Worm (Caenorhabditis elegans) whole organism, L2 larva: ENCODE measurements around the gene cld-1.

Source experiments
- ZK546.5 ChIP-seq: sonication (generic microtip); optimal IDR thresholded peaks from 2 replicates; lab custom pipeline; 2017; ENCODE audit warnings: missing biosample characterization, missing genetic modification characterization
- aly-2 ChIP-seq: fragments of 150-350 bp; optimal IDR thresholded peaks from 2 replicates; lab custom pipeline; 2014; ENCODE audit warnings: missing biosample characterization, missing genetic modification characterization
- blmp-1 ChIP-seq: sonication (generic microtip); optimal IDR thresholded peaks from 2 replicates; lab custom pipeline; 2017; ENCODE audit warnings: missing genetic modification characterization, mild to moderate bottlenecking, missing compliant biosample characterization, antibody characterized with exemption, moderate library complexity; ENCODE audit not compliant: insufficient read depth
- elt-1 ChIP-seq: fragments of 150-350 bp; optimal IDR thresholded peaks from 2 replicates; lab custom pipeline; 2014; ENCODE audit warnings: missing biosample characterization, missing genetic modification characterization
- elt-3 ChIP-seq: sonication (generic microtip); optimal IDR thresholded peaks from 2 replicates; lab custom pipeline; 2017; ENCODE audit warnings: missing biosample characterization, missing genetic modification characterization
- lin-13 ChIP-seq: fragments of 150-350 bp; optimal IDR thresholded peaks from 2 replicates; lab custom pipeline; 2014; ENCODE audit warnings: missing biosample characterization, missing genetic modification reagents, missing genetic modification characterization
- lsy-2 ChIP-seq, 2 experiments: fragments of 150-350 bp in 1 of 2; sonication (generic microtip) in 1 of 2; optimal IDR thresholded peaks; 2 replicates each; lab custom pipeline; 2014 to 2017; ENCODE audit warnings: missing biosample characterization in 2 of 2, missing genetic modification characterization in 2 of 2
- nhr-25 ChIP-seq: fragments of 150-350 bp; sonication (generic microtip); optimal IDR thresholded peaks from 3 replicates; lab custom pipeline; 2014; ENCODE audit warnings: missing biosample characterization, missing genetic modification characterization
- nhr-6 ChIP-seq: fragments of 150-350 bp; optimal IDR thresholded peaks from 2 replicates; lab custom pipeline; 2014; ENCODE audit warnings: missing biosample characterization, missing genetic modification characterization
- snpc-4 ChIP-seq: fragments of 150-350 bp; optimal IDR thresholded peaks from 2 replicates; lab custom pipeline; 2014; ENCODE audit warnings: missing biosample characterization, missing genetic modification characterization
- unc-39 ChIP-seq: fragments of 150-350 bp; optimal IDR thresholded peaks from 2 replicates; lab custom pipeline; 2014; ENCODE audit warnings: missing biosample characterization, missing genetic modification characterization
- unc-62 ChIP-seq: fragments of 150-350 bp; optimal IDR thresholded peaks from 2 replicates; lab custom pipeline; 2014; ENCODE audit warnings: missing biosample characterization, missing genetic modification reagents, missing genetic modification characterization
- ztf-11 ChIP-seq: sonication (generic microtip); optimal IDR thresholded peaks from 2 replicates; lab custom pipeline; 2017; ENCODE audit warnings: missing biosample characterization, missing genetic modification characterization

DNA sequence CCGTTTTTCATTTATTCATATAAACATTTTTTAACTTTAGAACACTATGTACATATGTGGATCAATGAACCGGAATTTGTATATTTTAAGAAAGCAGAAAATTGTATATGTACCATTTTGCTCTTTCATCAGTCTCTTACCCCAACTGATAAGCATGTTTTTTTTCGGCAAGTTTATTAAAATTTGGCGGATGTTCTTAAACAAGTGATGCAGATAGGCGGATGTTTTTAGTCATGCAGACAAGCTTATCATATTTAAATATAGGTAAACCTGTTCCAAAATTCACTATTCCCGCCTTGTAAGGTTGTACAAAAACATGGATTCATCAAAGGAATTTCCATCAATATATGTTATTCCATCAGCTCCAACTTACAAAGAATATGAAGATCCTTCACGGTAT is 36.7 kb downstream of the cld-1 start, which contains the start of gene K08D8.9:
- TF ChIP-seq nhr-6 (tag; lab: Kevin White, UChicago) (no peak), elt-3 (tag; lab: Kevin White, UChicago) (no peak), blmp-1 (tag; lab: Kevin White, UChicago) (no peak), ztf-11 (tag; lab: Kevin White, UChicago) (no peak), elt-1 (tag; lab: Kevin White, UChicago) (no peak), aly-2 (no peak), snpc-4 (tag; lab: Kevin White, UChicago) (no peak), unc-39 (tag; lab: Kevin White, UChicago) (no peak), unc-62 (GFP tag; lab: Kevin White, UChicago) (no peak), lsy-2 (tag; optimal IDR thresholded peaks at IDR 0.05; lab: Kevin White, UChicago) (no peak), nhr-25 (no peak), lin-13 (GFP tag; lab: Kevin White, UChicago) (no peak), ZK546.5 (no peak)
